Worm (Caenorhabditis elegans) whole organism, L4 larva: ENCODE measurements around the gene gtf-2H5.

ENCODE experiments used
- F10B5.3 ChIP-seq: sonication (generic microtip); optimal IDR thresholded peaks from 2 replicates; lab custom pipeline; 2016; ENCODE audit warnings: mild to moderate bottlenecking, missing genetic modification characterization, missing compliant biosample characterization
- F26F4.8 ChIP-seq: fragments of 200-800 bp; sonication (Bioruptor generic); conservative IDR thresholded peaks from 2 replicates; pipeline ENCODE4 v1.3.6; 2022; ENCODE audit warnings: missing genetic modification characterization, missing compliant biosample characterization
- F49E8.2 ChIP-seq: sonication (generic microtip); optimal IDR thresholded peaks from 2 replicates; lab custom pipeline; 2016; ENCODE audit warnings: missing compliant biosample characterization, mild to moderate bottlenecking, missing genetic modification characterization, borderline replicate concordance
- T20F7.1 ChIP-seq: fragments of 200-800 bp; sonication (Bioruptor generic); optimal IDR thresholded peaks from 2 replicates; lab custom pipeline; 2018; ENCODE audit warnings: mild to moderate bottlenecking, missing genetic modification characterization, missing compliant biosample characterization
- T26A8.4 ChIP-seq: fragments of 200-800 bp; sonication (Bioruptor generic); IDR thresholded peaks from 2 replicates; pipeline ENCODE4 v1.3.6; 2022; ENCODE audit warnings: missing genetic modification characterization, missing compliant biosample characterization
- Y105C5A.15 ChIP-seq: fragments of 200-800 bp; sonication (Bioruptor generic); IDR thresholded peaks from 2 replicates; pipeline ENCODE4 v1.3.6; 2022; ENCODE audit warnings: missing genetic modification characterization, missing compliant biosample characterization
- Y48G9A.11 ChIP-seq: fragments of 200-800 bp; sonication (Bioruptor generic); IDR thresholded peaks from 2 replicates; pipeline ENCODE4 v1.3.6; 2022; ENCODE audit warnings: missing genetic modification reagents, missing genetic modification characterization, missing compliant biosample characterization
- Y5F2A.4 ChIP-seq: fragments of 200-800 bp; sonication (Bioruptor generic); optimal IDR thresholded peaks from 2 replicates; lab custom pipeline; 2018; ENCODE audit warnings: mild to moderate bottlenecking, missing genetic modification characterization, missing compliant biosample characterization
- ZK337.2 ChIP-seq: fragments of 200-800 bp; sonication (Bioruptor generic); IDR thresholded peaks from 2 replicates; pipeline ENCODE4 v1.3.6; 2022; ENCODE audit warnings: missing genetic modification reagents, missing genetic modification characterization, missing compliant biosample characterization
- aha-1 ChIP-seq: fragments of 150-350 bp; peaks from one replicate; lab custom pipeline; 2014; ENCODE audit warnings: missing biosample characterization, missing genetic modification characterization
- attf-4 ChIP-seq: sonication (generic microtip); optimal IDR thresholded peaks from 3 replicates; lab custom pipeline; 2017; ENCODE audit warnings: missing biosample characterization, missing genetic modification characterization
- ceh-28 ChIP-seq: fragments of 150-350 bp; optimal IDR thresholded peaks from 2 replicates; lab custom pipeline; 2014; ENCODE audit warnings: missing biosample characterization, missing genetic modification reagents, missing genetic modification characterization
- ceh-32 ChIP-seq: sonication (generic microtip); optimal IDR thresholded peaks from 2 replicates; lab custom pipeline; 2016; ENCODE audit warnings: mild to moderate bottlenecking, missing genetic modification characterization, missing compliant biosample characterization; ENCODE audit not compliant: poor library complexity
- ceh-44 ChIP-seq: fragments of 200-800 bp; sonication (Bioruptor generic); IDR thresholded peaks from 2 replicates; pipeline ENCODE4 v1.3.6; 2022; ENCODE audit warnings: missing genetic modification reagents, missing genetic modification characterization, missing compliant biosample characterization
- daf-12 ChIP-seq: fragments of 150-350 bp; optimal IDR thresholded peaks from 2 replicates; lab custom pipeline; 2014; ENCODE audit warnings: missing biosample characterization, missing genetic modification reagents, missing genetic modification characterization
- dmd-6 ChIP-seq: fragments of 200-800 bp; sonication (Bioruptor generic); IDR thresholded peaks from 2 replicates; pipeline ENCODE4 v1.3.6; 2022; ENCODE audit warnings: missing genetic modification reagents, missing genetic modification characterization, missing compliant biosample characterization
- duxl-1 ChIP-seq: sonication (generic microtip); optimal IDR thresholded peaks from 2 replicates; lab custom pipeline; 2016; ENCODE audit warnings: mild to moderate bottlenecking, missing genetic modification characterization, moderate library complexity, missing compliant biosample characterization; ENCODE audit not compliant: poor library complexity
- egl-43 ChIP-seq: fragments of 200-800 bp; sonication (Bioruptor generic); IDR thresholded peaks from 2 replicates; pipeline ENCODE4 v1.3.6; 2022; ENCODE audit warnings: missing genetic modification reagents, missing genetic modification characterization, missing compliant biosample characterization
- hif-1 ChIP-seq, 2 experiments: sonication (generic microtip); optimal IDR thresholded peaks; 2 replicates each; lab custom pipeline; 2016 to 2017; ENCODE audit warnings: missing compliant biosample characterization in 2 of 2, missing genetic modification characterization in 2 of 2, missing genetic modification reagents in 2 of 2, missing genotype in 2 of 2, mild to moderate bottlenecking in 1 of 2
- hlh-11 ChIP-seq: fragments of 200-800 bp; sonication (Bioruptor generic); optimal IDR thresholded peaks from 2 replicates; lab custom pipeline; 2018; ENCODE audit warnings: mild to moderate bottlenecking, missing genetic modification characterization, missing compliant biosample characterization
- jun-1 ChIP-seq: fragments of 150-350 bp; optimal IDR thresholded peaks from 2 replicates; lab custom pipeline; 2014; ENCODE audit warnings: missing biosample characterization, missing genetic modification reagents, missing genetic modification characterization
- lin-15B ChIP-seq: fragments of 150-350 bp; sonication (generic microtip); optimal IDR thresholded peaks from 3 replicates; lab custom pipeline; 2014; ENCODE audit warnings: missing biosample characterization, missing genetic modification characterization
- lin-29 ChIP-seq: fragments of 200-800 bp; sonication (Bioruptor generic); IDR thresholded peaks from 2 replicates; pipeline ENCODE4 v1.3.6; 2022; ENCODE audit warnings: missing genetic modification reagents, missing genetic modification characterization, missing compliant biosample characterization
- lin-38 ChIP-seq: fragments of 200-800 bp; sonication (Bioruptor generic); IDR thresholded peaks from 2 replicates; pipeline ENCODE4 v1.3.6; 2022; ENCODE audit warnings: missing genetic modification reagents, missing genetic modification characterization, missing compliant biosample characterization
- lsy-2 ChIP-seq, 2 experiments: fragments of 150-350 bp in 1 of 2; sonication (generic microtip) in 1 of 2; optimal IDR thresholded peaks; 2 replicates each; lab custom pipeline; 2014 to 2017; ENCODE audit warnings: missing biosample characterization in 2 of 2, missing genetic modification characterization in 2 of 2
- madf-9 ChIP-seq: fragments of 200-800 bp; sonication (Bioruptor generic); conservative IDR thresholded peaks from 2 replicates; pipeline ENCODE4 v1.3.6; 2022; ENCODE audit warnings: missing genetic modification reagents, missing genetic modification characterization, missing compliant biosample characterization
- mdt-29 ChIP-seq: fragments of 200-800 bp; sonication (Bioruptor generic); IDR thresholded peaks from 2 replicates; pipeline ENCODE4 v1.3.6; 2022; ENCODE audit warnings: missing genetic modification reagents, missing genetic modification characterization, missing compliant biosample characterization
- mes-2 ChIP-seq: sonication (generic microtip); optimal IDR thresholded peaks from 2 replicates; lab custom pipeline; 2016; ENCODE audit warnings: missing genotype, mild to moderate bottlenecking, missing genetic modification characterization, missing compliant biosample characterization; ENCODE audit not compliant: poor library complexity, severe bottlenecking
- nhr-11 ChIP-seq: fragments of 150-350 bp; optimal IDR thresholded peaks from 2 replicates; lab custom pipeline; 2014; ENCODE audit warnings: missing biosample characterization, missing genetic modification characterization
- nhr-111 ChIP-seq: fragments of 200-800 bp; sonication (Bioruptor generic); optimal IDR thresholded peaks from 2 replicates; lab custom pipeline; 2018; ENCODE audit warnings: mild to moderate bottlenecking, missing genetic modification characterization, missing compliant biosample characterization
- nhr-41 ChIP-seq: fragments of 200-800 bp; sonication (Bioruptor generic); IDR thresholded peaks from 2 replicates; pipeline ENCODE4 v1.3.6; 2022; ENCODE audit warnings: missing genetic modification reagents, missing genetic modification characterization, missing compliant biosample characterization
- nhr-48 ChIP-seq: sonication (generic microtip); optimal IDR thresholded peaks from 2 replicates; lab custom pipeline; 2016; ENCODE audit warnings: mild to moderate bottlenecking, missing genetic modification characterization, missing compliant biosample characterization
- nhr-76 ChIP-seq: fragments of 150-350 bp; optimal IDR thresholded peaks from 2 replicates; lab custom pipeline; 2014; ENCODE audit warnings: missing biosample characterization, missing genetic modification characterization
- rbr-2 ChIP-seq: sonication (generic microtip); optimal IDR thresholded peaks from 2 replicates; lab custom pipeline; 2016; ENCODE audit warnings: missing genotype, missing genetic modification characterization, missing compliant biosample characterization
- sdz-12 ChIP-seq: fragments of 200-800 bp; sonication (Bioruptor generic); optimal IDR thresholded peaks from 2 replicates; lab custom pipeline; 2018; ENCODE audit warnings: mild to moderate bottlenecking, missing genetic modification characterization, missing compliant biosample characterization
- skn-1 ChIP-seq: fragments of 150-350 bp; optimal IDR thresholded peaks from 2 replicates; lab custom pipeline; 2014; ENCODE audit warnings: missing biosample characterization, missing genetic modification characterization
- spr-3 ChIP-seq: fragments of 200-800 bp; sonication (Bioruptor generic); optimal IDR thresholded peaks from 2 replicates; lab custom pipeline; 2018; ENCODE audit warnings: mild to moderate bottlenecking, missing genetic modification characterization, missing compliant biosample characterization
- unc-62 ChIP-seq, 3 experiments: fragments of 150-350 bp in 1 of 3; sonication (generic microtip); optimal IDR thresholded peaks in 2 of 3; peaks in 1 of 3; 1 replicate in 1 of 3; 2 replicates in 2 of 3; lab custom pipeline; 2014 to 2017; ENCODE audit warnings: missing biosample characterization in 3 of 3, missing genetic modification characterization in 3 of 3, missing genetic modification reagents in 3 of 3, missing genotype in 1 of 3
- vab-7 ChIP-seq: fragments of 200-800 bp; sonication (Bioruptor generic); IDR thresholded peaks from 2 replicates; pipeline ENCODE4 v1.3.6; 2022; ENCODE audit warnings: missing genetic modification reagents, missing genetic modification characterization, missing compliant biosample characterization
- ztf-11 ChIP-seq: fragments of 150-350 bp; optimal IDR thresholded peaks from 2 replicates; lab custom pipeline; 2014; ENCODE audit warnings: missing biosample characterization, missing genetic modification characterization

gtf-2H5 gene

DNA sequence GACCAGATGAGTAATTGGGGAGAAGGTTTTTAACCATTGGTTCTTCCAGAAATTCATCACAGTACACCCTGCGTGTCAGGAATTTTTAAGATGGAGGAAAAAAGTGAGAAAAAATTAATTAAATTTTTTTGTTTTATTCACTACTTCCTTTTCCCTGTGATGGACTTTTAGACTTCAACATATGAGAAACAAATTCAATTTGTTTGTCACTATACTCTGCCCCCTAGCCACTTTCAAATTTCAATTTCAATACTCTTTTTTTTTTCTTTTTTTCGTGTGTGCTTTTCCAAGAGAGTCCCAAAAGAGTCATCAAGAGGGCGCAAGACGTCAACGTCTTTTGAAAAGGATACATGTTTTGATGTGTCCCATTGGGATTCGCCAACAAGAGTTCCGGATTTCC, 35.4 kb upstream of the gtf-2H5 start:
- TF ChIP-seq egl-43 (GFP tag; lab: Robert Waterston, UW), result no peak
- TF ChIP-seq F26F4.8 (GFP tag; lab: Robert Waterston, UW), result no peak
- TF ChIP-seq ZK337.2 (GFP tag; lab: Robert Waterston, UW), result no peak
- TF ChIP-seq skn-1 (tag; lab: Kevin White, UChicago), result no peak
- no peak for TF ChIP-seq lin-38
- TF ChIP-seq aha-1 (tag; lab: Kevin White, UChicago), result peak; percentile 81
- no peak for TF ChIP-seq hlh-11 (tag; lab: Kevin White, UChicago)
- TF ChIP-seq T26A8.4 (GFP tag; lab: Robert Waterston, UW), result no peak
- TF ChIP-seq unc-62 (GFP tag; optimal IDR thresholded peaks at IDR 0.05 in 1 of 2; lab: Kevin White, UChicago), result peak in 1 of 2 experiments; percentile 66
- no peak for TF ChIP-seq unc-62 (tag; optimal IDR thresholded peaks at IDR 0.05; lab: Kevin White, UChicago)
- TF ChIP-seq, all 104 proteins: peak for 2

DNA sequence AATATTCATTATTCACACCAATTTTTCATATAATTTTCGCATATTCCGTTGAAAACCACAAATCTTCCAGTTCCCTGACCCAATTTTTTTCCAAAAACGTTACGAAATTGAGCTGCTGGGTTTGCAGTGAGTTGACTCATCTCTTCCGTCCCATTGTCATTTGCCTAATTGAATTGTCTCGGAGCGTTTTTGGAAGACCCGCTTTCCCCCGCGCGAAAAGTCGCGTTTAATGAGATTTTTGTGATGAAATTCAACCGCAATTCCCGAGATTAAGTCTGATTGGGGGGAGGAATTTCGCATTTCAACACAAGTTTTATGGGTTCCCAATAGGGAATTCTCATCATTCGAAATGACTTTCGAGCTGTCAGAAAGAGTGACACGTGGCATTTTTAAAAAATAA, 34.5 kb upstream of the gtf-2H5 start:
- TF ChIP-seq madf-9 (GFP tag; lab: Robert Waterston, UW) (no peak), T26A8.4 (GFP tag; lab: Robert Waterston, UW) (no peak), sdz-12 (GFP tag; lab: Kevin White, UChicago) (no peak), spr-3 (GFP tag; lab: Kevin White, UChicago) (no peak), hlh-11 (tag; lab: Kevin White, UChicago) (no peak)
- TF ChIP-seq, all 104 proteins: peak for 0

DNA sequence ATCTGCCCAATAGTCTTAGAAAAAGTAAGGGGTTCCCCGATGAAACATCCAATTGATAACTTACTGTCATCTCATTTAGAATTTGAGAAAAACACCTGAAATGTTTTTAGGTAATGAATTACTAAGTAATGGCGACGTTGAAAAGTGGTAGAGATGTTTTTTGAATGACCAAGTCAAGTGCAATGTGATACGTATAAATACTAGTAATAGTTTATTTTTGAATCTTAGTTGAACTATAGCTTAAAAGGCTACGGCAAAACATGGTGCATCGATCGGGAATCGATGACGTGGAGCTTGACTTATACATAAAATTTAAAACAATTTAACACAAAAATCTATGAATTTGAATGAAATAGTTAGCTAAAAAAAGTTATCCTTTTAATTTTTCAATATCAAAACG, 32.2 kb upstream of the gtf-2H5 start, which contains the start of gene best-17:
TSS of gene best-17 (minus strand) at position 101 of the 400 bp plus-strand sequence.
- TF ChIP-seq nhr-76 (tag; lab: Kevin White, UChicago), result no peak
- no peak for TF ChIP-seq F49E8.2
- TF ChIP-seq sdz-12 (GFP tag; lab: Kevin White, UChicago), result no peak
- no peak for TF ChIP-seq mdt-29 (GFP tag; lab: Robert Waterston, UW)
- TF ChIP-seq jun-1 (tag; lab: Kevin White, UChicago), result no peak
- no peak for TF ChIP-seq duxl-1 (tag; lab: Kevin White, UChicago)
- TF ChIP-seq nhr-111 (GFP tag; lab: Kevin White, UChicago), result no peak
- no peak for TF ChIP-seq ceh-44 (GFP tag; lab: Robert Waterston, UW)
- no peak for TF ChIP-seq nhr-48 (tag; lab: Kevin White, UChicago)
- TF ChIP-seq skn-1 (tag; lab: Kevin White, UChicago), result no peak
- TF ChIP-seq Y105C5A.15 (GFP tag; lab: Robert Waterston, UW), result no peak
- no peak for TF ChIP-seq ZK337.2 (GFP tag; lab: Robert Waterston, UW)

DNA sequence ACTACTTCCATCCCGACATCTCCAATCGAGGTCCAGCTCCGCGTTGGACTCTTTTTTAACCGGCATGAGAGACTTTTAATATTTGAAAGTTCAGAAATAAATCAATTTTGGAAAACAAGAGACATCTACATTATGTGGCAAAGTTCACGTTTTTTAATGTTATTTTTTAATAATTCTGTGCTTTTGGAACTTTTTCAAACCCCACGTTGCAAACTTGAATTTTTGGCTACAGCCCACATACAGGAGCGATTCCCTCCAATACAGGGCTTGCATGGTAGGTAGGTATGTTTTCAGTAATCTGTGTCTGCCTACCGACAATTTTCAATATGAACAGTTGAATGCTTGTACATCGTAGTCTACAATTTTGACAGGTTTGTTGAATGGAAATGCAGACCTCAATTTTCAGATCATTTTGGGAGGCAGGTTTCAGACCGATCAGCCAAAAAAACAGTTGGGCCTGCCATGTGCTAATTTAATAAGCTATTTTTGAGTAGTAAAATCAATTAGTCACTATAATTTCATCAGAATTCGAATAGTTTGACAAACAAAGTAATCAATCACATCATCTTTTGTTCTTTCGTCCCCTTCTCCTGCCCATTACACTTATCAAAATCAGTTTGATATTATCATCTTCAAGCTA, 28.2 kb upstream of the gtf-2H5 start, which contains the start of the genes Y55B1AR.4 and ttr-7:
TSS of gene Y55B1AR.4 (minus strand) at position 101 of the 640 bp plus-strand sequence.
TSS of gene ttr-7 (plus strand) at position 590 of the 640 bp plus-strand sequence.
- no peak for TF ChIP-seq nhr-76 (tag; lab: Kevin White, UChicago)
- TF ChIP-seq rbr-2 (tag; lab: Kevin White, UChicago), result no peak
- no peak for TF ChIP-seq nhr-11 (tag; lab: Kevin White, UChicago)
- no peak for TF ChIP-seq mes-2 (tag; lab: Kevin White, UChicago)
- no peak for TF ChIP-seq T20F7.1

DNA sequence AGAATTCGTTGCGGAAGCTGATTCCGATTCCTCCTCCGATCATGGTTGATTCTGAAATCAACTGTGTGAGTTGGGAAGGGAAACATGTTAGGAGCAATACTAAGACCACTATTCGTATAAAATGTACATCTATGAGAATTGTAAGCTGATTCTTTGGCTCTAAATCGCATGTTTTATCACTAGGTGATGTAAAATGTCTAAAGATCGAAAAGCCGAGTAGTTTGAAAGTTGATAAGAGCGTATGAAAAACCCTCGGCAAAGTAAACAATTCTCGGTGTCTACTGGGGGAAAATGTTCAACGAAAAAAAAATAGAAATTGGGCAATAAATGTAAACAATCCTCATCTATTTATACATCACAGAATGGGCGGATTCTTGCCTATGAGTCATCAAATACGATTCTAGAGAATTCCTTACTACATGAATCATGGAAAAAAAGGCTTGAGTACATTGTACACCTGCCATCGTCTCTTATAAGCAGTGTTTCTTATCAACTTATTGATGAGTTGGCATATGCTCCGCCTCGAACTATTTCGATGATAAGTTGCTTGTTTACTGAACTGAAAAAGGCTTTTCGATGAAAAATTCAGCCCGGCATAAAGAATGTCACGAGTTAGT, 23.1 kb upstream of the gtf-2H5 start, which contains the start of gene lec-6:
TSS of gene lec-6 (minus strand) at position 51 of the 617 bp plus-strand sequence.
- TF ChIP-seq daf-12 (tag; lab: Kevin White, UChicago), result no peak
- TF ChIP-seq hlh-11 (tag; lab: Kevin White, UChicago), result peak; percentile 91
- no peak for TF ChIP-seq ceh-28 (tag; lab: Kevin White, UChicago)
- TF ChIP-seq dmd-6 (GFP tag; lab: Robert Waterston, UW), result peak; percentile 88
- peak in 1 of 2 experiments; percentile 56 for TF ChIP-seq lsy-2 (tag; optimal IDR thresholded peaks at IDR 0.05; lab: Kevin White, UChicago)
- no peak for TF ChIP-seq lin-29 (GFP tag; lab: Robert Waterston, UW)
- TF ChIP-seq attf-4 (tag; lab: Kevin White, UChicago), result no peak
- TF ChIP-seq vab-7 (GFP tag; lab: Robert Waterston, UW), result no peak
- TF ChIP-seq Y5F2A.4 (GFP tag; lab: Kevin White, UChicago), result no peak
- no peak for TF ChIP-seq ceh-32
- TF ChIP-seq Y48G9A.11 (GFP tag; lab: Robert Waterston, UW), result no peak
- TF ChIP-seq nhr-41 (GFP tag; lab: Robert Waterston, UW), result no peak
- no peak for TF ChIP-seq hif-1 (tag; optimal IDR thresholded peaks at IDR 0.05; lab: Kevin White, UChicago)
- TF ChIP-seq lin-15B, result no peak
- no peak for TF ChIP-seq ztf-11 (tag; lab: Kevin White, UChicago)
- no peak for TF ChIP-seq F10B5.3
- TF ChIP-seq T20F7.1, result peak; percentile 61
